Fruit fly (Drosophila melanogaster): Measurements from ENCODE around the gene PDZ-GEF.

Gene PDZ-GEF

DNA sequence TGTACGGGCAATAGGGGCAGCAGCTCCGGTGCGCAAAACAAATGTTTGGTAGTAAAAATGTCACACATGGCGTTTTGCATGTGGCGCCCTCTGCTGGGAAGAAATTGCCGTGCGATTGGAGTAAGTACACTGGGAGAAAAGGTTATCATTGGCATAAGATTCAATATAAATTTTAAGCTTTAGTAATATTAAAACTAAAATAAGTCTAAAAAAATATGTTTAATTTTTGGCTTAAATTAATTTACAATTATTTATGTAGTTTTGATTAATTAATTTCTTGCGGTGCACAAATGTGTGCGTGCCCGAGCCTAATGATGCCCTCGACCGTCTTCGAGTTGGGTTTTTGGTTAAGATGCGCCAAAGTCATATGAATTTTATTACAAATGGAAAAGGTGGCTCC is 43.2 kb upstream of the PDZ-GEF start (continued):
- TF ChIP-seq dpn (GFP tag; optimal IDR thresholded peaks at IDR 0.05): peak; percentile 43 to 59
- peak; percentile 76 for TF ChIP-seq CG2678 (tag; optimal IDR thresholded peaks at IDR 0.05)
- TF ChIP-seq ap (GFP tag; IDR thresholded peaks at IDR 0.05): peak; percentile 57; the same call in 1 of the 2 replicates
- TF ChIP-seq ara (GFP tag; IDR thresholded peaks at IDR 0.05): peak; percentile 63
- no peak for TF ChIP-seq fu2 (GFP tag; optimal IDR thresholded peaks at IDR 0.05)
- no peak for TF ChIP-seq Doc3 (GFP tag; IDR thresholded peaks at IDR 0.05; ENCODE audit: partially characterized antibody)
- no peak for TF ChIP-seq Sry-β (GFP tag; optimal IDR thresholded peaks at IDR 0.05)
- TF ChIP-seq Gug (GFP tag; IDR thresholded peaks at IDR 0.05): no peak; the same call in 3 of the 4 replicates
- TF ChIP-seq Mes4 (GFP tag; optimal IDR thresholded peaks at IDR 0.05): no peak
- no peak for TF ChIP-seq D19B (GFP tag; optimal IDR thresholded peaks at IDR 0.05)
- peak; percentile 48; the same call in 1 of the 2 replicates for TF ChIP-seq esg (GFP tag; conservative IDR thresholded peaks at IDR 0.05)
- TF ChIP-seq CG8359 (GFP tag; optimal IDR thresholded peaks at IDR 0.05; ENCODE audit: borderline replicate concordance): no peak
- no peak for TF ChIP-seq CG10462 (GFP tag; optimal IDR thresholded peaks at IDR 0.05)
- TF ChIP-seq CG9932 (GFP tag; IDR thresholded peaks at IDR 0.05): peak; percentile 38; the same call in 1 of the 2 replicates
- peak; percentile 50 for TF ChIP-seq CG15011 (GFP tag; optimal IDR thresholded peaks at IDR 0.05)
- peak; percentile 53 for TF ChIP-seq ind (GFP tag; optimal IDR thresholded peaks at IDR 0.05)
- TF ChIP-seq Fer3 (tag; optimal IDR thresholded peaks at IDR 0.05): peak; percentile 53
- TF ChIP-seq Camta (GFP tag; optimal IDR thresholded peaks at IDR 0.05): peak; percentile 2
- TF ChIP-seq kah (GFP tag; optimal IDR thresholded peaks at IDR 0.05): peak; percentile 6
- TF ChIP-seq az2 (GFP tag; optimal IDR thresholded peaks at IDR 0.05): peak; percentile 61
- TF ChIP-seq CG18262 (tag; optimal IDR thresholded peaks at IDR 0.05): peak; percentile 73
- TF ChIP-seq repo (GFP tag; optimal IDR thresholded peaks at IDR 0.05): no peak
- peak; percentile 33 for TF ChIP-seq CG4854 (GFP tag; optimal IDR thresholded peaks at IDR 0.05)
- TF ChIP-seq CG3407 (GFP tag; optimal IDR thresholded peaks at IDR 0.05): peak; percentile 38
- 0 out of 3 replicates have a peak, but pooled peaks have one; percentile 68 for TF ChIP-seq CG2199 (GFP tag; IDR thresholded peaks at IDR 0.05)
- no peak for TF ChIP-seq prd (optimal IDR thresholded peaks at IDR 0.05)
- TF ChIP-seq prd (GFP tag; IDR thresholded peaks at IDR 0.05): peak; percentile 82
- peak; percentile 48; the same call in 1 of the 2 replicates for TF ChIP-seq ro (GFP tag; IDR thresholded peaks at IDR 0.05)
- TF ChIP-seq pros (GFP tag; optimal IDR thresholded peaks at IDR 0.05): no peak
- TF ChIP-seq Atf-2 (GFP tag; optimal IDR thresholded peaks at IDR 0.05): peak; percentile 3
- peak; percentile 65 for TF ChIP-seq CG8924 (tag; optimal IDR thresholded peaks at IDR 0.05)
- no peak for TF ChIP-seq Usf (GFP tag; optimal IDR thresholded peaks at IDR 0.05)
- peak; percentile 83 for TF ChIP-seq ci (GFP tag; IDR thresholded peaks at IDR 0.05)
- peak; percentile 78 for TF ChIP-seq Blimp-1 (GFP tag; optimal IDR thresholded peaks at IDR 0.05)
- no peak for TF ChIP-seq pan (optimal IDR thresholded peaks at IDR 0.05)
- TF ChIP-seq pan (GFP tag; optimal IDR thresholded peaks at IDR 0.05 in 1 of 2, IDR thresholded peaks at IDR 0.05 in 1 of 2): peak in 1 of 2 experiments; percentile 71
- peak; percentile 48 for TF ChIP-seq CG13775 (GFP tag; optimal IDR thresholded peaks at IDR 0.05)
- TF ChIP-seq Aef1 (GFP tag; IDR thresholded peaks at IDR 0.05): peak; percentile 70
- TF ChIP-seq CG14965 (GFP tag; optimal IDR thresholded peaks at IDR 0.05; ENCODE audit: borderline replicate concordance): no peak
- TF ChIP-seq Hey (tag; optimal IDR thresholded peaks at IDR 0.05): no peak
- TF ChIP-seq CG17829 (tag; optimal IDR thresholded peaks at IDR 0.05): peak; percentile 74
- peak; percentile 49 for TF ChIP-seq bcd (GFP tag; optimal IDR thresholded peaks at IDR 0.05)
- TF ChIP-seq CG8281 (tag; optimal IDR thresholded peaks at IDR 0.05): peak; percentile 9
- 0 out of 2 replicates have a peak, but pooled peaks have one; percentile 33 for TF ChIP-seq CG4730 (GFP tag; IDR thresholded peaks at IDR 0.05)
- TF ChIP-seq org-1 (GFP tag; optimal IDR thresholded peaks at IDR 0.05): peak; percentile 18
- 0 out of 3 replicates have a peak, but pooled peaks have one; percentile 46 for TF ChIP-seq CG34422 (GFP tag; IDR thresholded peaks at IDR 0.05)
- TF ChIP-seq CG1233 (GFP tag; optimal IDR thresholded peaks at IDR 0.05): peak; percentile 55
- peak; percentile 78 for TF ChIP-seq CG18599 (GFP tag; optimal IDR thresholded peaks at IDR 0.05)
- TF ChIP-seq CG34376 (GFP tag; optimal IDR thresholded peaks at IDR 0.05): peak; percentile 0
- 0 out of 3 replicates have a peak, but pooled peaks have one; percentile 31 for TF ChIP-seq CG11093 (GFP tag; IDR thresholded peaks at IDR 0.05)
- no peak for TF ChIP-seq Dfd (GFP tag; optimal IDR thresholded peaks at IDR 0.05)

Measured in whole organism, embryonic.